Fruit fly (Drosophila melanogaster) Kc167 (cell line): ENCODE measurements around the gene osp.

Experiments used
- Myc ChIP-seq: fragments of >200 bp; optimal IDR thresholded peaks from 2 replicates; lab custom pipeline; 2017; ENCODE audit warnings: missing external identifiers
- Sin3A ChIP-seq: fragments of >200 bp; optimal IDR thresholded peaks from 2 replicates; lab custom pipeline; 2018; ENCODE audit warnings: missing external identifiers
- h ChIP-seq: fragments of >200 bp; optimal IDR thresholded peaks from 3 replicates; lab custom pipeline; 2018; ENCODE audit warnings: missing external identifiers
- insv ChIP-seq: fragments of >200 bp; optimal IDR thresholded peaks from 3 replicates; lab custom pipeline; 2018; ENCODE audit warnings: missing external identifiers

DNA sequence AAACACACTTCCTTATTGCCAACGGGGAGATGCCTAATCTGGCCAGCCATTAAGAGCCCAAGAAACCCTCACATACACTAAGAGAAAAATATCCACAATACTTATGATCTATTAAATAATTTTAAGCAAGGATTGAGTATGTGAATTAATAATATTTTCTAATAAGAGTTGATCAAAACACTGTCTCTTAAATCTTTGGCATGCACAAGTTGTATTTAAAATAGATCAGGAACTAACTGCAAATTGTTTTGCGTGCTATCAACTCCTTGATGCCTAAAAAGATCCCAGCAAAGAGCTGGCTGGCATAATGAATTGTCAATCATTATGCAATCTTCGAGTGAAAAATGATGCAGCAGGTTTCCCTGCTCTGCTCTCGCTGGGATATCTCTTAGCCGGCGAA, 62.0 kb downstream of the osp start:
- no peak for TF ChIP-seq h (lab: Kevin White, UChicago)
- TF ChIP-seq Sin3A (lab: Kevin White, UChicago), result no peak
- TF ChIP-seq Myc (lab: Kevin White, UChicago), result no peak
- no peak for TF ChIP-seq insv (lab: Kevin White, UChicago)
